Worm (Caenorhabditis elegans): Measurements from ENCODE around the gene rft-1.

The rft-1 gene

ce11 chrV:4410643-4411042, 32.4 kb downstream of the rft-1 start, which contains the start of gene Y47D7A.3:
Y47D7A.3 (plus strand) TSS chrV:4410943.
- TF ChIP-seq ceh-63 (GFP tag; optimal IDR thresholded peaks at IDR 0.05) = no peak
- no peak for TF ChIP-seq nhr-20 (tag; optimal IDR thresholded peaks at IDR 0.05)
- no peak for TF ChIP-seq ztf-4 (tag; optimal IDR thresholded peaks at IDR 0.05)
- TF ChIP-seq grh-1 (GFP tag; IDR thresholded peaks at IDR 0.05) = no peak
- no peak for TF ChIP-seq mep-1 (tag; optimal IDR thresholded peaks at IDR 0.05)
- no peak for TF ChIP-seq ets-5 (GFP tag; IDR thresholded peaks at IDR 0.05)
- TF ChIP-seq mab-9 (GFP tag; IDR thresholded peaks at IDR 0.05) = no peak
- TF ChIP-seq blmp-1 (tag; optimal IDR thresholded peaks at IDR 0.05) = no peak
- TF ChIP-seq jun-1 (tag; optimal IDR thresholded peaks at IDR 0.05) = no peak
- no peak for TF ChIP-seq lin-14 (GFP tag; optimal IDR thresholded peaks at IDR 0.05)
- TF ChIP-seq C16A3.4 (tag; optimal IDR thresholded peaks at IDR 0.05) = no peak
- TF ChIP-seq egl-27 (tag; optimal IDR thresholded peaks at IDR 0.05) = no peak
- no peak for TF ChIP-seq F16B12.6 (tag; optimal IDR thresholded peaks at IDR 0.05)
- no peak for TF ChIP-seq fos-1 (tag; optimal IDR thresholded peaks at IDR 0.05)
- TF ChIP-seq skn-1 (tag; optimal IDR thresholded peaks at IDR 0.05) = no peak
- no peak for TF ChIP-seq nhr-76 (tag; optimal IDR thresholded peaks at IDR 0.05)
- TF ChIP-seq nhr-237 (tag; optimal IDR thresholded peaks at IDR 0.05) = no peak

- no peak for TF ChIP-seq ama-1 (optimal IDR thresholded peaks at IDR 0.05)
- TF ChIP-seq efl-1 (optimal IDR thresholded peaks at IDR 0.05) = no peak
- TF ChIP-seq efl-1 (GFP tag; optimal IDR thresholded peaks at IDR 0.05 in 1 of 2) = no peak
- no peak for TF ChIP-seq C16A3.4 (tag; optimal IDR thresholded peaks at IDR 0.05)
- no peak for TF ChIP-seq nhr-47 (tag; optimal IDR thresholded peaks at IDR 0.05)
- no peak for TF ChIP-seq tlp-1 (tag; optimal IDR thresholded peaks at IDR 0.05)
- TF ChIP-seq pax-3 (tag; optimal IDR thresholded peaks at IDR 0.05) = no peak
- no peak for TF ChIP-seq egl-13 (tag; optimal IDR thresholded peaks at IDR 0.05)
- TF ChIP-seq sup-37 (GFP tag; optimal IDR thresholded peaks at IDR 0.05) = no peak
Observed at ce11 chrV:4407519-4407918, 35.5 kb downstream of the rft-1 start, which contains the start of gene nhr-118. nhr-118 (plus strand) TSS chrV:4407819.

ce11 chrV:4401865-4402264, 41.2 kb downstream of the rft-1 start, which contains the start of gene F13A2.5:
F13A2.5 (minus strand) TSS chrV:4401965.
- TF ChIP-seq nhr-84 (tag; optimal IDR thresholded peaks at IDR 0.05) (no peak), F16B12.6 (tag; optimal IDR thresholded peaks at IDR 0.05) (no peak), snu-23 (GFP tag; optimal IDR thresholded peaks at IDR 0.05) (no peak), hpl-2 (GFP tag; optimal IDR thresholded peaks at IDR 0.05) (no peak), C34B4.2 (tag; optimal IDR thresholded peaks at IDR 0.05) (no peak), nhr-47 (tag; optimal IDR thresholded peaks at IDR 0.05) (no peak), mep-1 (tag; optimal IDR thresholded peaks at IDR 0.05) (no peak), dpl-1 (GFP tag; optimal IDR thresholded peaks at IDR 0.05) (no peak), unc-86 (tag; optimal IDR thresholded peaks at IDR 0.05) (no peak), nhr-77 (tag; optimal IDR thresholded peaks at IDR 0.05) (no peak), ztf-4 (tag; optimal IDR thresholded peaks at IDR 0.05) (no peak), swsn-7 (tag; optimal IDR thresholded peaks at IDR 0.05) (no peak), nhr-11 (tag; optimal IDR thresholded peaks at IDR 0.05) (no peak)

- no peak for TF ChIP-seq C04F5.9 (tag; optimal IDR thresholded peaks at IDR 0.05)
- no peak for TF ChIP-seq F16B12.6 (tag; optimal IDR thresholded peaks at IDR 0.05)
- no peak for TF ChIP-seq snpc-4 (tag; optimal IDR thresholded peaks at IDR 0.05)
- TF ChIP-seq sup-37 (GFP tag; optimal IDR thresholded peaks at IDR 0.05) = no peak
- no peak for TF ChIP-seq unc-62 (GFP tag; optimal IDR thresholded peaks at IDR 0.05)
- no peak for TF ChIP-seq pag-3 (tag; optimal IDR thresholded peaks at IDR 0.05; ENCODE audit: borderline replicate concordance, insufficient read depth)
- TF ChIP-seq dpl-1 (GFP tag; optimal IDR thresholded peaks at IDR 0.05) = no peak
Observed at ce11 chrV:4400118-4400517, 42.9 kb downstream of the rft-1 start, which contains the start of gene F13A2.4. F13A2.4 (minus strand) TSS chrV:4400218.
